Fruit fly (Drosophila melanogaster): ENCODE data around the gene dnt.
A peak's percentile ranks its signal among the peaks of the same experiment; 100 is the strongest.

dnt gene

DNA sequence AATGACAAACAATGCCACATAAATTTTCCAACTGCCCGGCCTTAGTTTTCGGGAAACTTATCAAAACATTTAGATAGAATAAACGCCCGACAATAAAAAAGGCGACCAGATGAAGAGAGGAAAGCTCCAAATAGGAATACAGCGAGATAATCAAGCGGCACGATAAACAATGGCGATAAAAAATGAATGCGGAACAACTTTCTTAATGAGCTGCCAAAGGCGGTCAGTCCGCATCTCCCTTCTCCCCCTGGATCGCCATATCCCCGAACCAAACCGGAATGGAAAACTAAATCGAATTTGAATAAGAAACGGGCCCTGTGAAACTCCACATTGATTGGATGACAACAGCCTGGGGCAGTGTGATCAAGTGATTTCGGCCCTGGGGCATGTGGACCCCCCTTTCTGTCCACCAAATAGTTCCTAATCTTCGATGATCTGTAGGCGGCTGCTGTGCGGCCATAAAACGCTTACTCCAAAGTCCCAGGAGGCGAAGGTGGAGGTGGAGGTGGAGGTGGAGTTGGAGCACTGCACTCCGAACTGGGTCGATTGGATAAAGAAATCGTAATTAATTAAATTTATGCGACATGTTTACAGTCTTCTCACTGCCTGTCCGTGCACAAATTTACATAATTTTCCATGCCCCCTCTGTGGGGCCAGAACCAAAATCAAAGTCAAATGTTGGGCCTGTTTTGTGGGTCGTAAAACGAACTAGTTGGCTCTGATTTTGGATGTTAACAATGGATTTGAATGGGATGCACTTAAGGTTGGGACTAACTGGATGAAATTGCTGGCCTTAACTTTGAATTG is 42.0 kb downstream of the dnt start:
- TF ChIP-seq Spps (tag; optimal IDR thresholded peaks at IDR 0.05) (no peak), tgo (GFP tag; IDR thresholded peaks at IDR 0.05) (no peak), CG7357 (GFP tag; IDR thresholded peaks at IDR 0.05) (no peak), CG10543 (GFP tag; optimal IDR thresholded peaks at IDR 0.05) (no peak), Fer3 (tag; optimal IDR thresholded peaks at IDR 0.05) (no peak), abd-A (tag; optimal IDR thresholded peaks at IDR 0.05) (peak; percentile 97), CG14441 (GFP tag; IDR thresholded peaks at IDR 0.05) (0 out of 2 replicates have a peak, but pooled peaks have one; percentile 19), twi (tag; optimal IDR thresholded peaks at IDR 0.05) (peak; percentile 7), crol (GFP tag; IDR thresholded peaks at IDR 0.05) (peak; percentile 81), btn (GFP tag; optimal IDR thresholded peaks at IDR 0.05) (no peak), Sry-β (GFP tag; optimal IDR thresholded peaks at IDR 0.05) (no peak), CG10267 (tag; optimal IDR thresholded peaks at IDR 0.05) (no peak), Med (GFP tag) (no peak), HmgD (GFP tag; optimal IDR thresholded peaks at IDR 0.05) (no peak), sima (GFP tag; optimal IDR thresholded peaks at IDR 0.05) (no peak), CG10462 (GFP tag; optimal IDR thresholded peaks at IDR 0.05) (no peak), CG6689 (GFP tag; IDR thresholded peaks at IDR 0.05) (0 out of 2 replicates have a peak, but pooled peaks have one; percentile 7), MESR4 (GFP tag; optimal IDR thresholded peaks at IDR 0.05) (no peak), dmrt11E (tag; optimal IDR thresholded peaks at IDR 0.05) (no peak), slp2 (GFP tag; optimal IDR thresholded peaks at IDR 0.05) (no peak), CG11504 (tag; optimal IDR thresholded peaks at IDR 0.05) (no peak), sens-2 (GFP tag; IDR thresholded peaks at IDR 0.05) (0 out of 2 replicates have a peak, but pooled peaks have one; percentile 6), Awh (GFP tag; IDR thresholded peaks at IDR 0.05) (peak; percentile 97), D (optimal IDR thresholded peaks at IDR 0.05) (no peak), D (GFP tag; optimal IDR thresholded peaks at IDR 0.05) (no peak), Sry-δ (GFP tag; optimal IDR thresholded peaks at IDR 0.05) (no peak), Trl (optimal IDR thresholded peaks at IDR 0.05) (no peak), Trl (GFP tag; optimal IDR thresholded peaks at IDR 0.05) (no peak), Jarid2 (GFP tag; optimal IDR thresholded peaks at IDR 0.05) (no peak), HLHmδ (GFP tag; optimal IDR thresholded peaks at IDR 0.05) (no peak), oc (tag; optimal IDR thresholded peaks at IDR 0.05) (peak; percentile 91), CG4820 (GFP tag; optimal IDR thresholded peaks at IDR 0.05) (no peak), CG15073 (GFP tag; optimal IDR thresholded peaks at IDR 0.05) (no peak), cg (GFP tag; optimal IDR thresholded peaks at IDR 0.05) (no peak), CG6254 (GFP tag; optimal IDR thresholded peaks at IDR 0.05) (no peak), CG4360 (GFP tag; IDR thresholded peaks at IDR 0.05) (no peak), CG3407 (GFP tag; optimal IDR thresholded peaks at IDR 0.05) (no peak), lola (GFP tag; optimal IDR thresholded peaks at IDR 0.05) (no peak), Hmx (GFP tag; optimal IDR thresholded peaks at IDR 0.05) (no peak), vvl (GFP tag; IDR thresholded peaks at IDR 0.05) (peak; percentile 78; the same call in 1 of the 2 replicates), pros (GFP tag; optimal IDR thresholded peaks at IDR 0.05) (peak; percentile 4), crc (GFP tag; optimal IDR thresholded peaks at IDR 0.05) (no peak), gsb-n (tag; optimal IDR thresholded peaks at IDR 0.05) (peak; percentile 53), Blimp-1 (GFP tag; optimal IDR thresholded peaks at IDR 0.05) (no peak), Ssrp (tag; optimal IDR thresholded peaks at IDR 0.05) (no peak), zfh2 (GFP tag; optimal IDR thresholded peaks at IDR 0.05) (no peak), grn (GFP tag; optimal IDR thresholded peaks at IDR 0.05) (peak; percentile 88), CG8281 (tag; optimal IDR thresholded peaks at IDR 0.05) (peak; percentile 10), jigr1 (GFP tag; IDR thresholded peaks at IDR 0.05) (no peak), chinmo (GFP tag; IDR thresholded peaks at IDR 0.05; ENCODE audit: partially characterized antibody) (0 out of 4 replicates have a peak, but pooled peaks have one; percentile 10)

Measured in whole organism, embryonic.